Fruit fly (Drosophila melanogaster) whole organism: ENCODE measurements around the gene Ntf-2.

Experiments
- CG8478 ChIP-seq: fragments of >200 bp; optimal IDR thresholded peaks from 2 replicates; lab custom pipeline; 2018; ENCODE audit warnings: inconsistent platforms
- Dll ChIP-seq: fragments of >200 bp; optimal IDR thresholded peaks from 2 replicates; lab custom pipeline; 2017
- EcR ChIP-seq, 2 experiments: fragments of >200 bp; optimal IDR thresholded peaks; 2 replicates each; lab custom pipeline; 2017; ENCODE audit warnings: missing biosample characterization in 2 of 2, missing genetic modification characterization in 2 of 2, missing genetic modification reagents in 2 of 2
- pan ChIP-seq: fragments of >200 bp; optimal IDR thresholded peaks from 2 replicates; lab custom pipeline; 2017
- psq ChIP-seq: fragments of >200 bp; optimal IDR thresholded peaks from 2 replicates; lab custom pipeline; 2017
- usp ChIP-seq: fragments of >200 bp; optimal IDR thresholded peaks from 2 replicates; lab custom pipeline; 2017; ENCODE audit warnings: missing biosample characterization, missing genetic modification characterization, mixed read lengths

Ntf-2 gene

dm6 chrX:21035208-21035937 lies at the start of gene Ntf-2:
Gene Ntf-2, plus strand, starts transcription at chrX:21035469.
- TF ChIP-seq EcR (GFP tag; optimal IDR thresholded peaks at IDR 0.05; lab: Kevin White, UChicago) (no peak), Dll (lab: Kevin White, UChicago) (no peak), usp (GFP tag; lab: Kevin White, UChicago) (no peak), CG8478 (no peak)

- no peak for TF ChIP-seq usp (GFP tag; lab: Kevin White, UChicago)
- TF ChIP-seq Dll (lab: Kevin White, UChicago): no peak
- no peak for TF ChIP-seq pan (lab: Kevin White, UChicago)
- no peak for TF ChIP-seq psq
- TF ChIP-seq EcR (GFP tag; optimal IDR thresholded peaks at IDR 0.05; lab: Kevin White, UChicago): no peak
- no peak for TF ChIP-seq CG8478
Measured at dm6 chrX:21010541-21010940, 24.7 kb upstream of the Ntf-2 start.

DNA sequence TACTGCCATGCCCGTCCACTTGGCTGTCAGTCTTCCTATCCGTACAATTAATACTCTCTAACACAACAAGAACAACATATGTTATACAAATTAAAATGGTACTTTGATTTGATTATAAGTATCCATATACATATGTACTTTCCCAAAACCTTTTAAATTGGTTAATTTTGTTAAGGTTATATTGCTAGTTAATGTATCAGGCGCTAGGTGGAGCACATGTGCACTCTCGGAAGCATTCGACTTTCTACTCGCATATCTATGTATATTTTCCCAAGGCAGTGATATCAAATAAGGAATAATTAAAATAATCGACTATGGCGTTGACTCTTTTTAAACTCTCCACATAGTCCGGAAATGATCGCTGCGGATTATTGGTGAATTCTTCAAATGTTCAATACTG lies 17.7 kb upstream of the Ntf-2 start:
- TF ChIP-seq psq (no peak), Dll (lab: Kevin White, UChicago) (no peak), usp (GFP tag; lab: Kevin White, UChicago) (no peak), EcR (GFP tag; optimal IDR thresholded peaks at IDR 0.05; lab: Kevin White, UChicago) (no peak), pan (lab: Kevin White, UChicago) (no peak), CG8478 (no peak)

- TF ChIP-seq EcR (GFP tag; optimal IDR thresholded peaks at IDR 0.05; lab: Kevin White, UChicago): no peak
- no peak for TF ChIP-seq psq
- TF ChIP-seq usp (GFP tag; lab: Kevin White, UChicago): no peak
- TF ChIP-seq CG8478: no peak
- no peak for TF ChIP-seq pan (lab: Kevin White, UChicago)
- no peak for TF ChIP-seq Dll (lab: Kevin White, UChicago)
Measured at dm6 chrX:21025788-21026187, 9.5 kb upstream of the Ntf-2 start, which contains the start of gene r-cup. Gene r-cup, minus strand, starts transcription at chrX:21025888.

dm6 chrX:21027929-21028575 lies 7.2 kb upstream of the Ntf-2 start, which contains the start of gene CG1532:
Gene CG1532, minus strand, starts transcription at chrX:21028361.
- TF ChIP-seq usp (GFP tag; lab: Kevin White, UChicago) (no peak), psq (no peak), EcR (GFP tag; optimal IDR thresholded peaks at IDR 0.05; lab: Kevin White, UChicago) (no peak), Dll (lab: Kevin White, UChicago) (no peak), CG8478 (no peak), pan (lab: Kevin White, UChicago) (no peak)

DNA sequence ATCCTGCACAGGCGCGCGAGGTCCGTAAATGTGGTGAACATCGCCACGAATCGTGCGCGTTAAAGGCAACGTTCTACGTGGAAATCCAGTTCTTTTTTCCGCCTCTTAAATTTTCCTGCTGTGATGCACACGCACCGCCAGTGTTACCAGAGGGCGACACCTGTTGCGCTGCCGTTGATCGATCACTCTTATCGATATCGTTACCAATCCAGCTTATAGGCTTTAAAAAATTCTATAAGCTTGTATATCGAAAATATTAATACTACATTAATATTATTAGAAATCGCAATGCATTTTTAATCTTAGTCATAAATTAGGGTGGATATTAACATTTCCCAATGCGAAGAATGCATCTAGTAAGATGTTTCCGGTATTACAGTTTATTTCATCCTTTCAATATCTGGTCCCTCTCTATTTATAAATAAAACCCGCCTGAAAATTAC lies 3.4 kb upstream of the Ntf-2 start, which contains the start of gene CG1529:
Gene CG1529, minus strand, starts transcription at position 132 of the 443 bp plus-strand sequence.
- TF ChIP-seq Dll (lab: Kevin White, UChicago) (no peak), usp (GFP tag; lab: Kevin White, UChicago) (no peak), CG8478 (no peak), pan (lab: Kevin White, UChicago) (no peak), psq (no peak), EcR (GFP tag; optimal IDR thresholded peaks at IDR 0.05; lab: Kevin White, UChicago) (no peak)

dm6 chrX:21034638-21035037 lies 631 bp upstream of the Ntf-2 start:
- TF ChIP-seq usp (GFP tag; lab: Kevin White, UChicago) (no peak), CG8478 (no peak), Dll (lab: Kevin White, UChicago) (no peak), EcR (GFP tag; optimal IDR thresholded peaks at IDR 0.05; lab: Kevin White, UChicago) (no peak), psq (no peak), pan (lab: Kevin White, UChicago) (no peak)

dm6 chrX:21035938-21036324 lies 662 bp downstream of the Ntf-2 start:
- TF ChIP-seq EcR (GFP tag; optimal IDR thresholded peaks at IDR 0.05; lab: Kevin White, UChicago): no peak
- no peak for TF ChIP-seq CG8478
- TF ChIP-seq psq: no peak

DNA sequence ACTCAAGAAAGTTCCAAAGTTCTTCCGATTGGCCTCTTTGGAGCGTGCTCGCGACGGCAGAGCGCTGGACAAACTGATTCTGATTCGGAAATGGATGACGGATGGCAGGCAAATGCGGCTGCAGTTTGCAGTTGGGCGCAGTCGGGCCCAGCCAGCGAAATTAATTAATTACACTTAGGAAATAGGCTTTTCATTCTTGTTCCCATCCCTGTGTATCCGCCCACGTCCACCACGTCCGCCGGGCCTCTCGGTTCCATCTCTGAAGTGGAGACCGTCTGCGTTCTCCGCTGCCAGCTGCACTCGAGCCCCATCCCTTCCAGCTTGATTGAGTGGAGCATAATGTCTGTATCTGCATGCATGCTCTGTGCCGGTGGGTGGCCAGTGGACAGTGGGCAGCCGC lies 5.2 kb downstream of the Ntf-2 start, which contains the start of gene CG15449:
Gene CG15449, minus strand, starts transcription at position 101 of the 400 bp plus-strand sequence.
- TF ChIP-seq pan (lab: Kevin White, UChicago): no peak

DNA sequence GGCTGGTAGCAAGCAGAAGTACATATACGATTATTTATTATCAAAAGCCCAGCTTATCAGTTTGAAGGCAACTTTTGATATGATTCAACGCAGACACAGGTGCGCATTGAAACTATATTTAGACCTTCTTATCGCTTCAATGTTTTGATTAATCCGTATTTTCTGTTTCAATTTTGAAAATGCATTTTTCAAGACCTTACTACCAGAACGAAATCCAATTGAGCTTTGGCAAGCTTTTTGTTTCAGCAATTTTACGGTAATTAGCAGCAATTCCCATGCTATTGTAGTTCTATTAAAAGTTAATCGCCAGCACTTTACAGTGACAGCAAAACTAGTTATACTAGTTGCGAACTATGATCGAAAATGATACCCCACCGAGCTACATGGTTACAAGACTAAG lies 6.6 kb downstream of the Ntf-2 start, which contains the start of gene Mgstl:
Gene Mgstl, plus strand, starts transcription at position 301 of the 400 bp plus-strand sequence.
- TF ChIP-seq usp (GFP tag; lab: Kevin White, UChicago) (no peak), psq (no peak), CG8478 (no peak), pan (lab: Kevin White, UChicago) (no peak), EcR (GFP tag; optimal IDR thresholded peaks at IDR 0.05; lab: Kevin White, UChicago) (no peak)

- TF ChIP-seq CG8478: no peak
- no peak for TF ChIP-seq Dll (lab: Kevin White, UChicago)
- no peak for TF ChIP-seq usp (GFP tag; lab: Kevin White, UChicago)
- TF ChIP-seq pan (lab: Kevin White, UChicago): no peak
Measured at dm6 chrX:21042638-21043513, 7.6 kb downstream of the Ntf-2 start.
